ENCODE assay signal across 7 worm cellular contexts in the genomic region with DNA sequence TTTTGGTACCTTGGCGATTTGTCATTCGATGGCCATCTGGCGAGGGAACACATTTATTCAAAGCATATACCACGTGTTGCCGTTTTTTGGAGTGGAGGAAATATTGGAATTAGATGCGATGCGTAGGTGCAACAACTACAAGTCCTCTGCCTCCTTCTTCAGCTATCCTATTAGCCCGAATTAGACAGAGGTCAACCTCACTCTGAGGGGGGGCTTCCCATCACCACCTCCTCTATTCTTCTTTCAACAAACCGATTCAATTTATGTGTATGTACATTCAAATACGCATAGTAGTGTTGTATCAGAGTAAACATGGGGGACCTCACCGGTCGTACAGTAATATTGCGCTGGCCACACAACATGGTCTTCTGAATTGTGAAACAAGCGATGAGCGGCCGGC.
TF ChIP-seq lines count a peak whose summit lies in the region.

No protein-coding gene starts in this region.

TF ChIP-seq in whole organism, L1 larva, 84 proteins besides CTCF, POLR2A, EP300 and RAD21:
- TF ChIP-seq ceh-82 (tag; optimal IDR thresholded peaks at IDR 0.05; lab: Kevin White, UChicago) (no peak), lin-14 (GFP tag; optimal IDR thresholded peaks at IDR 0.05; lab: Kevin White, UChicago) (peak; percentile 4), ceh-8 (GFP tag; optimal IDR thresholded peaks at IDR 0.05; lab: Kevin White, UChicago) (peak; percentile 25)

TF ChIP-seq in whole organism, L3 larva, 47 proteins besides CTCF, POLR2A, EP300 and RAD21:
- peak; percentile 46 for TF ChIP-seq pha-4 (tag; optimal IDR thresholded peaks at IDR 0.05; lab: Kevin White, UChicago)
- no peak for TF ChIP-seq egl-27 (tag; optimal IDR thresholded peaks at IDR 0.05; lab: Kevin White, UChicago)
- TF ChIP-seq zag-1 (tag; optimal IDR thresholded peaks at IDR 0.05; lab: Kevin White, UChicago): no peak
- TF ChIP-seq lin-39 (tag; optimal IDR thresholded peaks at IDR 0.05; lab: Kevin White, UChicago): peak; percentile 19
- TF ChIP-seq nhr-25 (tag; optimal IDR thresholded peaks at IDR 0.05; lab: Kevin White, UChicago): peak; percentile 21
- no peak for TF ChIP-seq eor-1 (tag; optimal IDR thresholded peaks at IDR 0.05; lab: Kevin White, UChicago)
- no peak for TF ChIP-seq nhr-43 (tag; optimal IDR thresholded peaks at IDR 0.05; lab: Kevin White, UChicago; ENCODE audit: poor library complexity, severe bottlenecking)
- TF ChIP-seq egl-5 (tag; optimal IDR thresholded peaks at IDR 0.05; lab: Kevin White, UChicago): no peak
- TF ChIP-seq unc-62 (GFP tag; optimal IDR thresholded peaks at IDR 0.05; lab: Kevin White, UChicago): no peak
- no peak for TF ChIP-seq mml-1 (tag; optimal IDR thresholded peaks at IDR 0.05; lab: Kevin White, UChicago)

TF ChIP-seq in whole organism, L4 larva, 104 proteins besides CTCF, POLR2A, EP300 and RAD21:
- TF ChIP-seq egl-43 (GFP tag; IDR thresholded peaks at IDR 0.05; lab: Robert Waterston, UW) (0 out of 2 replicates have a peak, but pooled peaks have one; percentile 41), ceh-62 (tag; optimal IDR thresholded peaks at IDR 0.05; lab: Kevin White, UChicago) (no peak), pha-4 (GFP tag; IDR thresholded peaks at IDR 0.05; lab: Robert Waterston, UW) (no peak), pha-4 (tag; optimal IDR thresholded peaks at IDR 0.05; lab: Kevin White, UChicago) (peak; percentile 45), spr-1 (tag; optimal IDR thresholded peaks at IDR 0.05; lab: Kevin White, UChicago) (no peak), nhr-10 (tag; optimal IDR thresholded peaks at IDR 0.05; lab: Kevin White, UChicago) (no peak), aha-1 (tag; lab: Kevin White, UChicago) (peak; percentile 86)

TF ChIP-seq in whole organism, early embryonic, 17 proteins besides CTCF, POLR2A, EP300 and RAD21:
- TF ChIP-seq ets-7 (tag; optimal IDR thresholded peaks at IDR 0.05; lab: Kevin White, UChicago) (no peak), F13C5.2 (tag; optimal IDR thresholded peaks at IDR 0.05; lab: Kevin White, UChicago) (peak; percentile 28)

TF ChIP-seq in whole organism, late embryonic, 69 proteins besides CTCF, POLR2A, EP300 and RAD21:
- TF ChIP-seq ceh-9 (tag; optimal IDR thresholded peaks at IDR 0.05; lab: Kevin White, UChicago) (no peak), ref-2 (tag; optimal IDR thresholded peaks at IDR 0.05; lab: Kevin White, UChicago) (peak; percentile 37)

TF ChIP-seq in whole organism, midembryonic, 9 proteins besides CTCF, POLR2A, EP300 and RAD21:
- TF ChIP-seq ztf-29 (GFP tag; IDR thresholded peaks at IDR 0.05; lab: Robert Waterston, UW): 0 out of 2 replicates have a peak, but pooled peaks have one; percentile 23
- no peak for TF ChIP-seq cog-1 (tag; optimal IDR thresholded peaks at IDR 0.05; lab: Kevin White, UChicago)
- no peak for TF ChIP-seq med-1 (GFP tag; optimal IDR thresholded peaks at IDR 0.05; lab: Kevin White, UChicago; ENCODE audit: insufficient read depth)
- TF ChIP-seq ref-1 (GFP tag; conservative IDR thresholded peaks at IDR 0.05; lab: Robert Waterston, UW): no peak
- TF ChIP-seq flt-1 (GFP tag; IDR thresholded peaks at IDR 0.05; lab: Robert Waterston, UW): no peak

TF ChIP-seq in whole organism, mixed stage, embryonic, 35 proteins besides CTCF, POLR2A, EP300 and RAD21:
- TF ChIP-seq ces-1 (GFP tag; optimal IDR thresholded peaks at IDR 0.05; lab: Kevin White, UChicago) (peak; percentile 19), pha-4 (tag; optimal IDR thresholded peaks at IDR 0.05; lab: Kevin White, UChicago) (peak; percentile 53), nhr-2 (tag; optimal IDR thresholded peaks at IDR 0.05; lab: Kevin White, UChicago) (peak; percentile 18), mep-1 (tag; optimal IDR thresholded peaks at IDR 0.05; lab: Kevin White, UChicago) (no peak), cnd-1 (tag; optimal IDR thresholded peaks at IDR 0.05; lab: Kevin White, UChicago) (no peak), ham-2 (GFP tag; optimal IDR thresholded peaks at IDR 0.05; lab: Kevin White, UChicago) (peak; percentile 52), hlh-1 (tag; optimal IDR thresholded peaks at IDR 0.05; lab: Kevin White, UChicago) (no peak), sptf-1 (tag; optimal IDR thresholded peaks at IDR 0.05; lab: Kevin White, UChicago) (no peak), tbx-8 (GFP tag; optimal IDR thresholded peaks at IDR 0.05; lab: Kevin White, UChicago) (no peak), ceh-83 (GFP tag; optimal IDR thresholded peaks at IDR 0.05; lab: Kevin White, UChicago) (peak; percentile 0), elt-1 (tag; optimal IDR thresholded peaks at IDR 0.05; lab: Kevin White, UChicago; ENCODE audit: borderline replicate concordance, insufficient read depth) (no peak), drap-1 (GFP tag; optimal IDR thresholded peaks at IDR 0.05; lab: Kevin White, UChicago) (no peak), sem-2 (GFP tag; optimal IDR thresholded peaks at IDR 0.05; lab: Kevin White, UChicago) (no peak), bed-3 (GFP tag; optimal IDR thresholded peaks at IDR 0.05; lab: Kevin White, UChicago) (no peak)
